Fruit fly (Drosophila melanogaster) whole organism, pupa: ENCODE data around the gene Z600.

Experiments
- CG10348 ChIP-seq: fragments of 200-800 bp; sonication (Bioruptor generic); IDR thresholded peaks from 2 replicates; pipeline ENCODE4 v1.3.6; 2022; ENCODE audit warnings: missing biosample characterization, missing genetic modification characterization
- CG12605 ChIP-seq: fragments of 200-800 bp; sonication (Bioruptor generic); IDR thresholded peaks from 2 replicates; pipeline ENCODE4 v1.3.6; 2022; ENCODE audit warnings: missing biosample characterization, missing genetic modification characterization
- CG14655 ChIP-seq: fragments of 200-800 bp; sonication (Bioruptor generic); optimal IDR thresholded peaks from 3 replicates; lab custom pipeline; 2017; ENCODE audit warnings: mild to moderate bottlenecking, missing biosample characterization, missing genetic modification reagents, missing genetic modification characterization
- CG15710 ChIP-seq: fragments of 200-800 bp; sonication (Bioruptor generic); optimal IDR thresholded peaks from 2 replicates; lab custom pipeline; 2018; ENCODE audit warnings: missing biosample characterization, mild to moderate bottlenecking, missing genetic modification characterization, moderate library complexity
- CG17806 ChIP-seq: fragments of 200-800 bp; sonication (Bioruptor generic); optimal IDR thresholded peaks from 2 replicates; lab custom pipeline; 2018; ENCODE audit warnings: missing biosample characterization, mild to moderate bottlenecking, missing genetic modification characterization, moderate library complexity
- CG4496 ChIP-seq: fragments of 200-800 bp; sonication (Bioruptor generic); IDR thresholded peaks from 3 replicates; pipeline ENCODE4 v1.3.6; 2022; ENCODE audit warnings: missing biosample characterization, missing genetic modification characterization
- CG8301 ChIP-seq: fragments of 200-800 bp; sonication (Bioruptor generic); optimal IDR thresholded peaks from 2 replicates; lab custom pipeline; 2018; ENCODE audit warnings: missing biosample characterization, mild to moderate bottlenecking, missing genetic modification characterization
- D1 ChIP-seq: fragments of 200-800 bp; sonication (Bioruptor generic); optimal IDR thresholded peaks from 2 replicates; lab custom pipeline; 2018; ENCODE audit warnings: missing biosample characterization, mild to moderate bottlenecking, missing genetic modification characterization, moderate library complexity
- EcR ChIP-seq: fragments of 200-800 bp; sonication (Bioruptor generic); optimal IDR thresholded peaks from 3 replicates; lab custom pipeline; 2019; ENCODE audit warnings: missing biosample characterization, missing genetic modification characterization, mild to moderate bottlenecking, moderate library complexity, missing genetic modification reagents
- Pif1A ChIP-seq: fragments of 200-800 bp; sonication (Bioruptor generic); optimal IDR thresholded peaks from 3 replicates; lab custom pipeline; 2016; ENCODE audit warnings: missing biosample characterization, missing genetic modification characterization
- gl ChIP-seq: fragments of 200-800 bp; sonication (Bioruptor generic); optimal IDR thresholded peaks from 2 replicates; lab custom pipeline; 2018; ENCODE audit warnings: missing biosample characterization, mild to moderate bottlenecking, missing genetic modification characterization

- TF ChIP-seq CG14655 = no peak
- no peak for TF ChIP-seq CG8301 (tag; lab: Kevin White, UChicago)
- no peak for TF ChIP-seq CG17806
- no peak for TF ChIP-seq gl
- TF ChIP-seq CG4496 = no peak
- TF ChIP-seq EcR (GFP tag; lab: Kevin White, UChicago) = no peak
- TF ChIP-seq CG15710 (tag; lab: Kevin White, UChicago) = no peak
- TF ChIP-seq Pif1A = no peak
- no peak for TF ChIP-seq CG12605 (GFP tag; lab: Robert Waterston, UW)
- TF ChIP-seq CG10348 (GFP tag; lab: Robert Waterston, UW) = no peak
- no peak for TF ChIP-seq D1 (tag; lab: Kevin White, UChicago)
Observed at dm6 chr3L:15539903-15540409, 31.1 kb downstream of the Z600 start.
